Worm (Caenorhabditis elegans) whole organism, L3 larva: ENCODE results near the gene F31F7.2.

ENCODE experiments used
- R02D3.7 ChIP-seq: fragments of 150-350 bp; optimal IDR thresholded peaks from 2 replicates; lab custom pipeline; 2014; ENCODE audit warnings: missing biosample characterization, missing genetic modification characterization
- ZK546.5 ChIP-seq: sonication (generic microtip); optimal IDR thresholded peaks from 2 replicates; lab custom pipeline; 2017; ENCODE audit warnings: missing biosample characterization, missing genetic modification characterization
- aly-2 ChIP-seq: fragments of 150-350 bp; optimal IDR thresholded peaks from 2 replicates; lab custom pipeline; 2014; ENCODE audit warnings: missing biosample characterization, missing genetic modification characterization
- ama-1 ChIP-seq: fragments of 150-350 bp; optimal IDR thresholded peaks from 2 replicates; lab custom pipeline; 2018
- ceh-16 ChIP-seq: sonication (generic microtip); optimal IDR thresholded peaks from 2 replicates; lab custom pipeline; 2017; ENCODE audit warnings: missing biosample characterization, missing genetic modification characterization
- ceh-28 ChIP-seq: fragments of 150-350 bp; optimal IDR thresholded peaks from 2 replicates; lab custom pipeline; 2014; ENCODE audit warnings: missing biosample characterization, missing genetic modification reagents, missing genetic modification characterization
- ceh-82 ChIP-seq: fragments of 150-350 bp; optimal IDR thresholded peaks from 2 replicates; lab custom pipeline; 2014; ENCODE audit warnings: missing biosample characterization, missing genetic modification characterization
- ceh-9 ChIP-seq: sonication (generic microtip); optimal IDR thresholded peaks from 2 replicates; lab custom pipeline; 2018; ENCODE audit warnings: missing biosample characterization, missing genetic modification characterization
- daf-12 ChIP-seq: fragments of 150-350 bp; optimal IDR thresholded peaks from 2 replicates; lab custom pipeline; 2014; ENCODE audit warnings: missing biosample characterization, missing genetic modification reagents, missing genetic modification characterization
- egl-5 ChIP-seq: fragments of 150-350 bp; optimal IDR thresholded peaks from 2 replicates; lab custom pipeline; 2017; ENCODE audit warnings: missing biosample characterization, missing genetic modification reagents, missing genetic modification characterization, inconsistent platforms
- elt-1 ChIP-seq: fragments of 150-350 bp; optimal IDR thresholded peaks from 2 replicates; lab custom pipeline; 2014; ENCODE audit warnings: missing biosample characterization, missing genetic modification characterization
- elt-2 ChIP-seq: sonication (generic microtip); optimal IDR thresholded peaks from 2 replicates; lab custom pipeline; 2016; ENCODE audit warnings: missing genetic modification reagents, mild to moderate bottlenecking, missing genetic modification characterization, missing compliant biosample characterization
- elt-3 ChIP-seq, 3 experiments: fragments of 150-350 bp in 1 of 3; sonication (generic microtip) in 2 of 3; optimal IDR thresholded peaks; 2 replicates in 2 of 3; 4 replicates in 1 of 3; lab custom pipeline; 2014 to 2017; ENCODE audit warnings: missing biosample characterization in 3 of 3, missing genetic modification characterization in 3 of 3
- eor-1 ChIP-seq, 2 experiments: fragments of 150-350 bp; optimal IDR thresholded peaks; 2 replicates each; lab custom pipeline; 2014 to 2018; ENCODE audit warnings: missing biosample characterization in 2 of 2, missing genetic modification characterization in 2 of 2
- fkh-10 ChIP-seq: sonication (generic microtip); optimal IDR thresholded peaks from 2 replicates; lab custom pipeline; 2017; ENCODE audit warnings: missing biosample characterization, missing genetic modification reagents, missing genetic modification characterization
- fkh-2 ChIP-seq: fragments of 150-350 bp; optimal IDR thresholded peaks from 2 replicates; lab custom pipeline; 2014; ENCODE audit warnings: missing biosample characterization, missing genetic modification reagents, missing genetic modification characterization
- fos-1 ChIP-seq: fragments of 150-350 bp; optimal IDR thresholded peaks from 2 replicates; lab custom pipeline; 2014; ENCODE audit warnings: missing biosample characterization, missing genetic modification characterization
- hmg-11 ChIP-seq: sonication (generic microtip); optimal IDR thresholded peaks from 2 replicates; lab custom pipeline; 2016; ENCODE audit warnings: missing genetic modification characterization, missing compliant biosample characterization
- jun-1 ChIP-seq: fragments of 150-350 bp; optimal IDR thresholded peaks from 2 replicates; lab custom pipeline; 2014; ENCODE audit warnings: missing biosample characterization, missing genetic modification reagents, missing genetic modification characterization
- lin-39 ChIP-seq: fragments of 150-350 bp; optimal IDR thresholded peaks from 2 replicates; lab custom pipeline; 2018; ENCODE audit warnings: missing biosample characterization, missing genetic modification reagents, missing genetic modification characterization
- lsy-12 ChIP-seq: sonication (generic microtip); optimal IDR thresholded peaks from 2 replicates; lab custom pipeline; 2016; ENCODE audit warnings: mild to moderate bottlenecking, missing genetic modification characterization, missing compliant biosample characterization
- mml-1 ChIP-seq: fragments of 150-350 bp; sonication (generic microtip); optimal IDR thresholded peaks from 3 replicates; lab custom pipeline; 2014; ENCODE audit warnings: missing biosample characterization, missing genetic modification characterization
- nfya-1 ChIP-seq: sonication (generic microtip); optimal IDR thresholded peaks from 2 replicates; lab custom pipeline; 2017; ENCODE audit warnings: missing genetic modification characterization, mild to moderate bottlenecking, missing compliant biosample characterization, antibody characterized with exemption, moderate library complexity; ENCODE audit not compliant: insufficient read depth
- nhr-11 ChIP-seq: fragments of 150-350 bp; optimal IDR thresholded peaks from 2 replicates; lab custom pipeline; 2014; ENCODE audit warnings: missing biosample characterization, missing genetic modification characterization
- nhr-12 ChIP-seq: fragments of 150-350 bp; optimal IDR thresholded peaks from 2 replicates; lab custom pipeline; 2014; ENCODE audit warnings: missing biosample characterization, missing genetic modification characterization
- nhr-23 ChIP-seq: fragments of 150-350 bp; optimal IDR thresholded peaks from 2 replicates; lab custom pipeline; 2014; ENCODE audit warnings: missing biosample characterization, missing genetic modification reagents, missing genetic modification characterization
- nhr-237 ChIP-seq: fragments of 150-350 bp; optimal IDR thresholded peaks from 2 replicates; lab custom pipeline; 2014; ENCODE audit warnings: missing biosample characterization, missing genetic modification characterization
- nhr-25 ChIP-seq: sonication (generic microtip); optimal IDR thresholded peaks from 2 replicates; lab custom pipeline; 2017; ENCODE audit warnings: missing biosample characterization, missing genetic modification characterization
- nhr-28 ChIP-seq: fragments of 150-350 bp; optimal IDR thresholded peaks from 2 replicates; lab custom pipeline; 2014; ENCODE audit warnings: missing biosample characterization, missing genetic modification characterization
- nhr-43 ChIP-seq: sonication (generic microtip); optimal IDR thresholded peaks from 2 replicates; lab custom pipeline; 2016; ENCODE audit warnings: mild to moderate bottlenecking, missing genetic modification characterization, missing compliant biosample characterization; ENCODE audit not compliant: poor library complexity, severe bottlenecking
- nhr-67 ChIP-seq: fragments of 150-350 bp; optimal IDR thresholded peaks from 2 replicates; lab custom pipeline; 2014; ENCODE audit warnings: missing biosample characterization, missing genetic modification characterization
- nhr-76 ChIP-seq: fragments of 150-350 bp; sonication (generic microtip); optimal IDR thresholded peaks from 5 replicates; lab custom pipeline; 2014; ENCODE audit warnings: missing biosample characterization, missing genetic modification characterization
- nhr-77 ChIP-seq: fragments of 150-350 bp; optimal IDR thresholded peaks from 2 replicates; lab custom pipeline; 2014; ENCODE audit warnings: missing biosample characterization, missing genetic modification characterization
- pha-4 ChIP-seq: fragments of 150-350 bp; optimal IDR thresholded peaks from 2 replicates; lab custom pipeline; 2014; ENCODE audit warnings: missing biosample characterization, missing genetic modification reagents, missing genetic modification characterization
- pqm-1 ChIP-seq: fragments of 150-350 bp; optimal IDR thresholded peaks from 2 replicates; lab custom pipeline; 2017; ENCODE audit warnings: missing biosample characterization, missing genetic modification characterization, inconsistent platforms
- sea-2 ChIP-seq: fragments of 150-350 bp; sonication (generic microtip); optimal IDR thresholded peaks from 4 replicates; lab custom pipeline; 2014; ENCODE audit warnings: missing biosample characterization, missing genetic modification reagents, missing genetic modification characterization
- skn-1 ChIP-seq: fragments of 150-350 bp; optimal IDR thresholded peaks from 2 replicates; lab custom pipeline; 2014; ENCODE audit warnings: missing biosample characterization, missing genetic modification characterization
- tbx-2 ChIP-seq: sonication (generic microtip); optimal IDR thresholded peaks from 2 replicates; lab custom pipeline; 2016; ENCODE audit warnings: mild to moderate bottlenecking, missing genetic modification characterization, missing compliant biosample characterization
- unc-39 ChIP-seq: sonication (generic microtip); optimal IDR thresholded peaks from 4 replicates; lab custom pipeline; 2017; ENCODE audit warnings: missing biosample characterization, missing genetic modification characterization
- zag-1 ChIP-seq: fragments of 150-350 bp; optimal IDR thresholded peaks from 2 replicates; lab custom pipeline; 2014; ENCODE audit warnings: missing biosample characterization, missing genetic modification characterization
- ztf-11 ChIP-seq: fragments of 150-350 bp; optimal IDR thresholded peaks from 2 replicates; lab custom pipeline; 2014; ENCODE audit warnings: missing biosample characterization, missing genetic modification characterization
- ztf-4 ChIP-seq: fragments of 150-350 bp; optimal IDR thresholded peaks from 2 replicates; lab custom pipeline; 2014; ENCODE audit warnings: missing biosample characterization, missing genetic modification characterization

F31F7.2 gene

DNA sequence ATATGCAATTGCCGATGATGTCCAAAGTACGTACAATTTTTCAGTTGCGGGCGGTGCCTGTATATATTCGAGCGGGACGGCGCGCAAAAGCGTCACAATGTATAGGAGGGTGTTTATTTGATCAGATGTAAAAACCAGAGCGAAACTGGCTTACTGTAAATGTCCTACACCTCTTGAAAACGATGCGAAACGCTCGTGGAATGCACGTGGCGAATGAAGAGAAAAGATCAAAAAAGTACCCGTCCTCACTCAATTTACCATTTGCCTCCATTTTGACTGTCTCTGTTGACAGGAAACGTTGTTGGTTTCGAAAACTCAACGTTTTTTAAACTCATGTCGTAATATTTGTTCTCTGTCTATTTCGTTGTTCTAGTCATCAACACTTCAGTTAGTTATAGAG lies 29.9 kb upstream of the F31F7.2 start:
- no peak for TF ChIP-seq elt-3 (tag; optimal IDR thresholded peaks at IDR 0.05; lab: Kevin White, UChicago)
- TF ChIP-seq jun-1 (tag; lab: Kevin White, UChicago), result peak; percentile 61
- TF ChIP-seq ZK546.5 (tag; lab: Kevin White, UChicago), result no peak
- no peak for TF ChIP-seq nhr-67 (tag; lab: Kevin White, UChicago)
- TF ChIP-seq fos-1 (tag; lab: Kevin White, UChicago), result no peak
- TF ChIP-seq mml-1 (tag; lab: Kevin White, UChicago), result peak; percentile 72
- peak; percentile 97 for TF ChIP-seq pha-4 (tag; lab: Kevin White, UChicago)
- peak; percentile 49 for TF ChIP-seq pqm-1
- peak; percentile 64 for TF ChIP-seq nhr-43 (tag; lab: Kevin White, UChicago)
- no peak for TF ChIP-seq fkh-2 (tag; lab: Kevin White, UChicago)
- peak; percentile 5 for TF ChIP-seq nfya-1 (tag; lab: Kevin White, UChicago)
- TF ChIP-seq elt-1, result no peak
- peak; percentile 80 for TF ChIP-seq nhr-25 (tag; lab: Kevin White, UChicago)
- no peak for TF ChIP-seq hmg-11 (tag; lab: Kevin White, UChicago)
- peak; percentile 54 for TF ChIP-seq elt-2
- peak; percentile 1 for TF ChIP-seq lsy-12 (tag; lab: Kevin White, UChicago)
- no peak for TF ChIP-seq nhr-23

DNA sequence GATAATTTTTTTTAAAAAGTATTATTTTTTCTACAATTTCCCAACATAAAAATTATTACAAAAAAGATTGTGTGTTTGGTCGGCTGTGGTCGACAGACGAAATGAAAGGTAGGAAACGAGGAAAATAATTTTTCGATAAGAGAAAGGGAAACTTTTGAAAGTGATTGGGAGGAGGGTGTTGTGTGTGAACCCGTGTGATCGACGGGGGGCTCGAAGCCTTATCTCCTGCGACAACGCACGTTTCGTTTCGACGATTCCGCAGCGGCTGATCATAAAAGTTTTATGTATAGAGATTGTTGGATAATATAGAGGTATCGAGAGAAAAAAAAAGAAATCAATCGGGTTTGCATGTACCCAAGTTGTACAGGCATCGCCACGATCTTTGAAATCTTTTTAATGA lies 27.4 kb upstream of the F31F7.2 start:
- TF ChIP-seq jun-1 (tag; lab: Kevin White, UChicago), result peak; percentile 50
- peak in 1 of 3 experiments; percentile 47 for TF ChIP-seq elt-3 (tag; optimal IDR thresholded peaks at IDR 0.05; lab: Kevin White, UChicago)
- peak; percentile 75 for TF ChIP-seq pqm-1
- peak; percentile 25 for TF ChIP-seq nfya-1 (tag; lab: Kevin White, UChicago)
- TF ChIP-seq elt-2, result peak; percentile 91
- peak; percentile 70 for TF ChIP-seq nhr-43 (tag; lab: Kevin White, UChicago)
- no peak for TF ChIP-seq nhr-237 (tag; lab: Kevin White, UChicago)
- TF ChIP-seq fkh-2 (tag; lab: Kevin White, UChicago), result no peak
- TF ChIP-seq nhr-76 (tag; lab: Kevin White, UChicago), result no peak

DNA sequence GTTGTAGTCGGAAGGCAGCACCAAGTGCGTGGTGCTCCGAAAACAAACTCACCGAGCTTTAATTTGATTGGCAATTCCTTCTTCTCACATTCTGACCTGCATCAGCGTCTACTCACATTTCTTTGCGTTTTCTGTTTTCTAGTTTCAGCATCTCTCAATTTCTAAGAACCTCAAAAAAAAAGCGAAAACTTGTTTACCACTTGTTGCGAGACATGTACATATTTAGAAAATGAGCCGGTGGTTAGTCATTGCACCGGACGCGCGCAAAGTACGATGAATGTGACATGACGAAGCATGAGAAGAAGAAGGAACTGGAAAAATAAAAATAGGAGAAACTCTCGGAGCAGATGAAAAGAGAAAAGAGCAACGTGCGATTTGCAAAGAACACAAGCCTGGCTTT lies 26.0 kb upstream of the F31F7.2 start:
- TF ChIP-seq unc-39 (tag; lab: Kevin White, UChicago), result no peak
- TF ChIP-seq nfya-1 (tag; lab: Kevin White, UChicago), result peak; percentile 30
- TF ChIP-seq fos-1 (tag; lab: Kevin White, UChicago), result no peak
- peak; percentile 48 for TF ChIP-seq hmg-11 (tag; lab: Kevin White, UChicago)
- peak; percentile 10 for TF ChIP-seq pha-4 (tag; lab: Kevin White, UChicago)
- no peak for TF ChIP-seq lsy-12 (tag; lab: Kevin White, UChicago)
- TF ChIP-seq nhr-11 (tag; lab: Kevin White, UChicago), result peak; percentile 85
- peak; percentile 29 for TF ChIP-seq pqm-1
- TF ChIP-seq egl-5 (tag; lab: Kevin White, UChicago), result peak; percentile 4
- TF ChIP-seq aly-2 (tag; lab: Kevin White, UChicago), result no peak

DNA sequence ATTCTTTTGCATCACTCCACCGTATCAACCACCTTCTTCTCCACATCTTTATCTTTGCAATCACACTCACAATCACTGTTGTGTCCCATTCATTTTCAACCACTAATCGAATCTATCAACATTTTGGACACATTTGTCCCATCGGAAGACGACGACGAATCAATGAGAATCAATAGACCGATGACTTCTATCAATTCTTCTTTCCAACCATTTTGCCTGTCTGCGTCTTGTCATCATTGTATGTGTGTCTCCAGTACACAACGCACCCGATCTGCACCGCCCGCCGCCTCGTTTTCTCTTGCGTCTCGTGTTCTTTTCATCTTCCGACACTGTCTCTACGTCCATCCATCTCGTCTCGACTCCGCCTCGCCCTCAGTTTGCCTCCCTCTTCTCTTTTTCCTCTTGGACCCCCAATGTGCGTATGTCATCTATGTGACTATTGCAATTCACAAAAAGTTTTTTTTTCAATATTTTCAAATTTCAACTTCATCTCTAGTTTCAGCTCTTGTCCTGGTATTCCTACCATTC lies 24.1 kb upstream of the F31F7.2 start, which contains the start of gene dmd-7:
TSS of gene dmd-7 (plus strand) at position 478 of the 528 bp plus-strand sequence.
- TF ChIP-seq lin-39 (tag; lab: Kevin White, UChicago) (peak; percentile 88), fkh-10 (GFP tag; lab: Kevin White, UChicago) (no peak), ceh-16 (tag; lab: Kevin White, UChicago) (no peak), elt-2 (peak; percentile 62), nhr-12 (tag; lab: Kevin White, UChicago) (no peak), ceh-28 (tag; lab: Kevin White, UChicago) (peak; percentile 81), fkh-2 (tag; lab: Kevin White, UChicago) (no peak), sea-2 (GFP tag; lab: Kevin White, UChicago) (peak; percentile 51), nhr-77 (no peak), daf-12 (no peak), fos-1 (tag; lab: Kevin White, UChicago) (no peak), egl-5 (tag; lab: Kevin White, UChicago) (peak; percentile 6), nfya-1 (tag; lab: Kevin White, UChicago) (peak; percentile 84), nhr-237 (tag; lab: Kevin White, UChicago) (no peak), ceh-82 (tag; lab: Kevin White, UChicago) (peak; percentile 70), ceh-9 (tag; lab: Kevin White, UChicago) (no peak), pha-4 (tag; lab: Kevin White, UChicago) (peak; percentile 96), nhr-11 (tag; lab: Kevin White, UChicago) (peak; percentile 48), nhr-28 (tag; lab: Kevin White, UChicago) (peak; percentile 23), ZK546.5 (tag; lab: Kevin White, UChicago) (no peak), unc-39 (tag; lab: Kevin White, UChicago) (no peak), elt-1 (peak; percentile 44), R02D3.7 (tag; lab: Kevin White, UChicago) (peak; percentile 76), nhr-67 (tag; lab: Kevin White, UChicago) (no peak), hmg-11 (tag; lab: Kevin White, UChicago) (peak; percentile 67), tbx-2 (peak; percentile 89), ama-1 (lab: Kevin White, UChicago) (no peak), pqm-1 (peak; percentile 86), eor-1 (tag; optimal IDR thresholded peaks at IDR 0.05; lab: Kevin White, UChicago) (no peak), lsy-12 (tag; lab: Kevin White, UChicago) (peak; percentile 79), ztf-11 (no peak), zag-1 (no peak), ztf-4 (tag; lab: Kevin White, UChicago) (peak; percentile 53), nhr-43 (tag; lab: Kevin White, UChicago) (peak; percentile 98), skn-1 (peak; percentile 34)
